Worm (Caenorhabditis elegans) whole organism, young adult: ENCODE data around the gene lsm-8.

Source experiments
- B0336.3 ChIP-seq: fragments of 200-800 bp; sonication (Bioruptor generic); IDR thresholded peaks from 2 replicates; pipeline ENCODE4 v1.3.6; 2022; ENCODE audit warnings: missing genetic modification characterization, missing compliant biosample characterization
- D2030.7 ChIP-seq: fragments of 200-800 bp; sonication (Bioruptor generic); IDR thresholded peaks from 2 replicates; pipeline ENCODE4 v1.3.6; 2022; ENCODE audit warnings: missing genetic modification reagents, missing genetic modification characterization, missing compliant biosample characterization
- F22D6.2 ChIP-seq: sonication (generic microtip); optimal IDR thresholded peaks from 2 replicates; lab custom pipeline; 2016; ENCODE audit warnings: mild to moderate bottlenecking, missing genetic modification characterization, missing compliant biosample characterization
- F23B12.7 ChIP-seq: sonication (generic microtip); optimal IDR thresholded peaks from 2 replicates; lab custom pipeline; 2017; ENCODE audit warnings: missing genetic modification characterization, mild to moderate bottlenecking, missing compliant biosample characterization, antibody characterized with exemption, moderate library complexity; ENCODE audit not compliant: insufficient read depth
- F39B2.1 ChIP-seq: fragments of 200-800 bp; sonication (Bioruptor generic); IDR thresholded peaks from 2 replicates; pipeline ENCODE4 v1.3.6; 2022; ENCODE audit warnings: missing genetic modification reagents, missing genetic modification characterization, missing compliant biosample characterization
- F49E8.2 ChIP-seq: sonication (generic microtip); optimal IDR thresholded peaks from 3 replicates; lab custom pipeline; 2017; ENCODE audit warnings: missing genetic modification characterization, mild to moderate bottlenecking, missing compliant biosample characterization, antibody characterized with exemption, moderate library complexity; ENCODE audit not compliant: insufficient read depth
- F52B5.7 ChIP-seq: sonication (generic microtip); optimal IDR thresholded peaks from 2 replicates; lab custom pipeline; 2016; ENCODE audit warnings: mild to moderate bottlenecking, missing genetic modification characterization, missing compliant biosample characterization
- F57A8.1 ChIP-seq: fragments of 200-800 bp; sonication (Bioruptor generic); optimal IDR thresholded peaks from 2 replicates; lab custom pipeline; 2018; ENCODE audit warnings: mild to moderate bottlenecking, missing genetic modification characterization, moderate library complexity, missing compliant biosample characterization
- K11D2.4 ChIP-seq: fragments of 200-800 bp; sonication (Bioruptor generic); IDR thresholded peaks from 2 replicates; pipeline ENCODE4 v1.3.6; 2022; ENCODE audit warnings: missing genetic modification reagents, missing genetic modification characterization, missing compliant biosample characterization
- Y53F4B.3 ChIP-seq: fragments of 200-800 bp; sonication (Bioruptor generic); IDR thresholded peaks from 2 replicates; pipeline ENCODE4 v1.3.6; 2022; ENCODE audit warnings: missing genetic modification reagents, missing genetic modification characterization, missing compliant biosample characterization
- Y56A3A.18 ChIP-seq: fragments of 200-800 bp; sonication (Bioruptor generic); IDR thresholded peaks from 2 replicates; pipeline ENCODE4 v1.3.6; 2022; ENCODE audit warnings: missing genetic modification reagents, missing genetic modification characterization, missing compliant biosample characterization
- Y95B8A.8 ChIP-seq: fragments of 200-800 bp; sonication (Bioruptor generic); IDR thresholded peaks from 2 replicates; pipeline ENCODE4 v1.3.6; 2022; ENCODE audit warnings: missing genetic modification reagents, missing genetic modification characterization, missing compliant biosample characterization
- akir-1 ChIP-seq: fragments of 200-800 bp; sonication (Bioruptor generic); optimal IDR thresholded peaks from 2 replicates; lab custom pipeline; 2018; ENCODE audit warnings: mild to moderate bottlenecking, missing genetic modification characterization, moderate library complexity, missing compliant biosample characterization
- attf-6 ChIP-seq: fragments of 200-800 bp; sonication (Bioruptor generic); IDR thresholded peaks from 2 replicates; pipeline ENCODE4 v1.3.6; 2022; ENCODE audit warnings: missing genetic modification reagents, missing genetic modification characterization, missing compliant biosample characterization
- cebp-1 ChIP-seq, 2 experiments: fragments of 200-800 bp in 1 of 2; sonication (Bioruptor generic) in 1 of 2; sonication (generic microtip) in 1 of 2; IDR thresholded peaks in 1 of 2; optimal IDR thresholded peaks in 1 of 2; 2 replicates each; pipeline versions ENCODE4 v1.3.6 to Lab custom; 2017 to 2022; ENCODE audit warnings: missing compliant biosample characterization in 2 of 2, missing genetic modification characterization in 2 of 2, mild to moderate bottlenecking in 1 of 2, missing genetic modification reagents in 1 of 2, moderate library complexity in 1 of 2
- cebp-2 ChIP-seq: fragments of 200-800 bp; sonication (Bioruptor generic); IDR thresholded peaks from 2 replicates; pipeline ENCODE4 v1.3.6; 2022; ENCODE audit warnings: missing genetic modification characterization, missing compliant biosample characterization
- ceh-58 ChIP-seq: fragments of 200-800 bp; sonication (Bioruptor generic); IDR thresholded peaks from 2 replicates; pipeline ENCODE4 v1.3.6; 2022; ENCODE audit warnings: missing genetic modification characterization, missing compliant biosample characterization
- dox-1 ChIP-seq: fragments of 200-800 bp; sonication (Bioruptor generic); IDR thresholded peaks from 2 replicates; pipeline ENCODE4 v1.3.6; 2022; ENCODE audit warnings: missing genetic modification reagents, missing genetic modification characterization, missing compliant biosample characterization
- egrh-3 ChIP-seq: fragments of 200-800 bp; sonication (Bioruptor generic); IDR thresholded peaks from 2 replicates; pipeline ENCODE4 v1.3.6; 2022; ENCODE audit warnings: missing genetic modification reagents, missing genetic modification characterization, missing compliant biosample characterization
- ets-4 ChIP-seq: fragments of 200-800 bp; sonication (Bioruptor generic); optimal IDR thresholded peaks from 2 replicates; lab custom pipeline; 2018; ENCODE audit warnings: mild to moderate bottlenecking, missing genetic modification characterization, missing compliant biosample characterization
- him-1 ChIP-seq: sonication (generic microtip); optimal IDR thresholded peaks from 2 replicates; lab custom pipeline; 2016; ENCODE audit warnings: missing genotype, missing genetic modification reagents, missing genetic modification characterization, missing compliant biosample characterization
- lin-54 ChIP-seq: fragments of 200-800 bp; sonication (Bioruptor generic); optimal IDR thresholded peaks from 2 replicates; lab custom pipeline; 2018; ENCODE audit warnings: mild to moderate bottlenecking, missing genetic modification characterization, missing compliant biosample characterization
- lir-1 ChIP-seq: fragments of 200-800 bp; sonication (Bioruptor generic); conservative IDR thresholded peaks from 2 replicates; pipeline ENCODE4 v1.3.6; 2022; ENCODE audit warnings: missing genetic modification reagents, missing genetic modification characterization, missing compliant biosample characterization
- madf-6 ChIP-seq: fragments of 200-800 bp; sonication (Bioruptor generic); IDR thresholded peaks from 2 replicates; pipeline ENCODE4 v1.3.6; 2022; ENCODE audit warnings: missing genetic modification reagents, missing genetic modification characterization, missing compliant biosample characterization
- mes-4 ChIP-seq: sonication (generic microtip); optimal IDR thresholded peaks from 2 replicates; lab custom pipeline; 2016; ENCODE audit warnings: missing genotype, missing genetic modification characterization, missing compliant biosample characterization
- nhr-80 ChIP-seq: sonication (generic microtip); optimal IDR thresholded peaks from 2 replicates; lab custom pipeline; 2016; ENCODE audit warnings: missing genetic modification characterization, missing compliant biosample characterization
- pbrm-1 ChIP-seq: fragments of 200-800 bp; sonication (Bioruptor generic); IDR thresholded peaks from 2 replicates; pipeline ENCODE4 v1.3.6; 2022; ENCODE audit warnings: missing genetic modification reagents, missing genetic modification characterization, missing compliant biosample characterization
- pha-4 ChIP-seq: fragments of 150-350 bp; sonication (generic microtip); optimal IDR thresholded peaks from 2 replicates; lab custom pipeline; 2014; ENCODE audit warnings: missing biosample characterization, missing genetic modification reagents, missing genetic modification characterization
- rcor-1 ChIP-seq: fragments of 200-800 bp; sonication (Bioruptor generic); IDR thresholded peaks from 2 replicates; pipeline ENCODE4 v1.3.6; 2022; ENCODE audit warnings: missing genetic modification reagents, missing genetic modification characterization, missing compliant biosample characterization
- repo-1 ChIP-seq: sonication (generic microtip); optimal IDR thresholded peaks from 2 replicates; lab custom pipeline; 2017; ENCODE audit warnings: mild to moderate bottlenecking, missing genetic modification characterization, missing compliant biosample characterization
- sea-2 ChIP-seq: fragments of 200-800 bp; sonication (Bioruptor generic); IDR thresholded peaks from 2 replicates; pipeline ENCODE4 v1.3.6; 2022; ENCODE audit warnings: missing genetic modification characterization, missing compliant biosample characterization
- snpc-1.1 ChIP-seq: sonication (generic microtip); optimal IDR thresholded peaks from 2 replicates; lab custom pipeline; 2017; ENCODE audit warnings: missing genetic modification characterization, mild to moderate bottlenecking, missing compliant biosample characterization, antibody characterized with exemption, moderate library complexity, missing genotype, missing genetic modification reagents; ENCODE audit not compliant: insufficient read depth
- snpc-3.4 ChIP-seq: sonication (generic microtip); optimal IDR thresholded peaks from 2 replicates; lab custom pipeline; 2017; ENCODE audit warnings: missing genetic modification characterization, mild to moderate bottlenecking, missing compliant biosample characterization, antibody characterized with exemption, moderate library complexity, missing genotype, missing genetic modification reagents
- somi-1 ChIP-seq: fragments of 200-800 bp; sonication (Bioruptor generic); optimal IDR thresholded peaks from 2 replicates; lab custom pipeline; 2018; ENCODE audit warnings: mild to moderate bottlenecking, missing genetic modification characterization, missing compliant biosample characterization
- sptf-2 ChIP-seq: fragments of 200-800 bp; sonication (Bioruptor generic); optimal IDR thresholded peaks from 2 replicates; lab custom pipeline; 2018; ENCODE audit warnings: mild to moderate bottlenecking, missing genetic modification characterization, missing compliant biosample characterization
- tbp1 ChIP-seq: fragments of 200-800 bp; sonication (Bioruptor generic); optimal IDR thresholded peaks from 2 replicates; lab custom pipeline; 2018; ENCODE audit warnings: mild to moderate bottlenecking, missing genetic modification characterization, missing compliant biosample characterization
- xnd-1 ChIP-seq: sonication (generic microtip); optimal IDR thresholded peaks from 2 replicates; lab custom pipeline; 2016; ENCODE audit warnings: missing genotype, missing genetic modification reagents, missing genetic modification characterization, missing compliant biosample characterization
- zfh-2 ChIP-seq: fragments of 200-800 bp; sonication (Bioruptor generic); conservative IDR thresholded peaks from 2 replicates; pipeline ENCODE4 v1.3.6; 2022; ENCODE audit warnings: missing genetic modification reagents, missing genetic modification characterization, missing compliant biosample characterization
- zim-3 ChIP-seq: sonication (generic microtip); optimal IDR thresholded peaks from 2 replicates; lab custom pipeline; 2017; ENCODE audit warnings: mild to moderate bottlenecking, missing genetic modification characterization, moderate library complexity, missing compliant biosample characterization
- ztf-25 ChIP-seq: fragments of 200-800 bp; sonication (Bioruptor generic); IDR thresholded peaks from 2 replicates; pipeline ENCODE4 v1.3.6; 2022; ENCODE audit warnings: missing genetic modification reagents, missing genetic modification characterization, missing compliant biosample characterization
- ztf-26 ChIP-seq: sonication (generic microtip); optimal IDR thresholded peaks from 2 replicates; lab custom pipeline; 2017; ENCODE audit warnings: missing genetic modification characterization, missing compliant biosample characterization

lsm-8 gene

ce11 chrIV:6329339-6329738 is 3.0 kb downstream of the lsm-8 start, which contains the start of gene seu-1:
Gene seu-1 (plus strand): TSS chrIV:6329639.
- TF ChIP-seq ets-4: no peak
- TF ChIP-seq snpc-3.4 (tag; lab: Kevin White, UChicago): no peak
- no peak for TF ChIP-seq F22D6.2 (tag; lab: Kevin White, UChicago)
- no peak for TF ChIP-seq F57A8.1 (GFP tag; lab: Kevin White, UChicago)
- no peak for TF ChIP-seq Y53F4B.3 (GFP tag; lab: Robert Waterston, UW)
- no peak for TF ChIP-seq pha-4 (tag; lab: Kevin White, UChicago)
- no peak for TF ChIP-seq D2030.7 (GFP tag; lab: Robert Waterston, UW)
- TF ChIP-seq zim-3 (tag; lab: Kevin White, UChicago): no peak
- TF ChIP-seq tbp1 (GFP tag; lab: Kevin White, UChicago): no peak
- TF ChIP-seq xnd-1: no peak
- TF ChIP-seq sptf-2 (GFP tag; lab: Kevin White, UChicago): no peak
- no peak for TF ChIP-seq zfh-2
- no peak for TF ChIP-seq somi-1
- TF ChIP-seq attf-6 (GFP tag; lab: Robert Waterston, UW): no peak
- no peak for TF ChIP-seq madf-6 (GFP tag; lab: Robert Waterston, UW)
- TF ChIP-seq him-1 (tag; lab: Kevin White, UChicago): no peak
- TF ChIP-seq F52B5.7 (tag; lab: Kevin White, UChicago): no peak
- TF ChIP-seq pbrm-1 (GFP tag; lab: Robert Waterston, UW): no peak
- no peak for TF ChIP-seq F39B2.1

DNA sequence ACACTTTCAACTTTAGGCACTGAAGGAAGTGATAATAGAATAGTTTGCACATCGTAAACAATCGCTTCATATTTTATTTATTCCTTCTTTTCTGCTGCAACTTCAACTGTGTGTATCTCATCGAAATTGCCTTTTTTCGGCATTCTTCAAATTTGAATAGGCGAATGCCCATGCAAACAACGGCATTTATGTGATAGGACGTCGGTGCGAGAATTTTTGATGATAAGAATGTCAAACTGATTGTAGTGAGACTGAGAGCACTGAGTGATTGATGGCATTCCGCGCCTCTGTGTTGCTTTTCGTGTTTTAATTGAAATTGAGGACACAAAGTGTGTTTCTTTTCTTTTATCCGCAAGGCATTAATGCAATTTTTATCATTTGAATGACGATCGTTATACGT is 4.5 kb downstream of the lsm-8 start:
- TF ChIP-seq cebp-1 (GFP tag; IDR thresholded peaks at IDR 0.05; lab: Robert Waterston, UW) (no peak), cebp-1 (tag; optimal IDR thresholded peaks at IDR 0.05; lab: Kevin White, UChicago) (peak; percentile 40), ceh-58 (GFP tag; lab: Robert Waterston, UW) (0 out of 2 replicates have a peak, but pooled peaks have one; percentile 29), B0336.3 (GFP tag; lab: Robert Waterston, UW) (0 out of 2 replicates have a peak, but pooled peaks have one; percentile 32), snpc-1.1 (tag; lab: Kevin White, UChicago) (no peak), lin-54 (no peak), dox-1 (GFP tag; lab: Robert Waterston, UW) (peak; percentile 57), nhr-80 (tag; lab: Kevin White, UChicago) (peak; percentile 88)
- TF ChIP-seq, all 124 proteins: peak for 5

DNA sequence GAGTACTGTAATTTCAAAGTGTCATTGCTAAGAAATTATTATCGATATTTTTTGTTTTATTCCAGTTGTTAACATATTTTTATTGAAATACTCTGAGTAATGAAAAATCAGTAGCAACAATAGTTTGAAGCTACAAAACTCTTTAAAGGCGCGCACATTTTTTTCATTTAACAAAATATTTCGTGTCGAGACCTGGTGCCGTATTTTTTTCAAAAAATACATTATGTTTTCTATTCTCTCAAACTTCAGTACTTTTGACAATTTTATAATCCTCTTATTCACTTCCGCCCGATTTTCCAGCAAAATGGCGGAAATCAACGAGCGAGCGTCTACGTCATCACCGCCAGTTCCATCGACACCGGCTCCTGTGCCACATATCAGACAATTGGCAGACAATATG is 7.6 kb downstream of the lsm-8 start, which contains the start of gene blos-2:
TSS of gene blos-2 (plus strand) at position 301 of the 400 bp plus-strand sequence.
- no peak for TF ChIP-seq cebp-2
- TF ChIP-seq repo-1 (tag; lab: Kevin White, UChicago): peak; percentile 17

ce11 chrIV:6335908-6336307 is 9.6 kb downstream of the lsm-8 start, which contains the start of gene mif-4:
Gene mif-4 (minus strand): TSS chrIV:6335994.
- TF ChIP-seq cebp-1 (GFP tag; IDR thresholded peaks at IDR 0.05; lab: Robert Waterston, UW) (no peak), cebp-1 (tag; optimal IDR thresholded peaks at IDR 0.05; lab: Kevin White, UChicago) (peak; percentile 51), sea-2 (no peak)

- no peak for TF ChIP-seq F23B12.7 (tag; lab: Kevin White, UChicago)
- peak; percentile 87 for TF ChIP-seq zfh-2
- TF ChIP-seq ztf-25 (GFP tag; lab: Robert Waterston, UW): no peak
- TF ChIP-seq ztf-26 (tag; lab: Kevin White, UChicago): peak; percentile 96
- TF ChIP-seq F49E8.2 (tag; lab: Kevin White, UChicago): no peak
- peak; percentile 86 for TF ChIP-seq lir-1
- TF ChIP-seq K11D2.4 (GFP tag; lab: Robert Waterston, UW): peak; percentile 92
- TF ChIP-seq mes-4: no peak
- peak; percentile 77; the same call in 1 of the 2 replicates for TF ChIP-seq Y95B8A.8 (GFP tag; lab: Robert Waterston, UW)
- TF ChIP-seq pbrm-1 (GFP tag; lab: Robert Waterston, UW): peak; percentile 84
- no peak for TF ChIP-seq him-1 (tag; lab: Kevin White, UChicago)
- peak; percentile 55; the same call in 1 of the 2 replicates for TF ChIP-seq rcor-1
- 0 out of 2 replicates have a peak, but pooled peaks have one; percentile 40 for TF ChIP-seq Y56A3A.18
- TF ChIP-seq akir-1 (GFP tag; lab: Kevin White, UChicago): peak; percentile 92
- TF ChIP-seq F57A8.1 (GFP tag; lab: Kevin White, UChicago): no peak
- TF ChIP-seq egrh-3: 0 out of 2 replicates have a peak, but pooled peaks have one; percentile 5
- peak; percentile 95 for TF ChIP-seq ets-4
These were observed 10.4 kb downstream of the lsm-8 start for ce11 chrIV:6336748-6337147.
